Worm (Caenorhabditis elegans): Measurements from ENCODE around the gene trpp-6.

trpp-6 gene

DNA sequence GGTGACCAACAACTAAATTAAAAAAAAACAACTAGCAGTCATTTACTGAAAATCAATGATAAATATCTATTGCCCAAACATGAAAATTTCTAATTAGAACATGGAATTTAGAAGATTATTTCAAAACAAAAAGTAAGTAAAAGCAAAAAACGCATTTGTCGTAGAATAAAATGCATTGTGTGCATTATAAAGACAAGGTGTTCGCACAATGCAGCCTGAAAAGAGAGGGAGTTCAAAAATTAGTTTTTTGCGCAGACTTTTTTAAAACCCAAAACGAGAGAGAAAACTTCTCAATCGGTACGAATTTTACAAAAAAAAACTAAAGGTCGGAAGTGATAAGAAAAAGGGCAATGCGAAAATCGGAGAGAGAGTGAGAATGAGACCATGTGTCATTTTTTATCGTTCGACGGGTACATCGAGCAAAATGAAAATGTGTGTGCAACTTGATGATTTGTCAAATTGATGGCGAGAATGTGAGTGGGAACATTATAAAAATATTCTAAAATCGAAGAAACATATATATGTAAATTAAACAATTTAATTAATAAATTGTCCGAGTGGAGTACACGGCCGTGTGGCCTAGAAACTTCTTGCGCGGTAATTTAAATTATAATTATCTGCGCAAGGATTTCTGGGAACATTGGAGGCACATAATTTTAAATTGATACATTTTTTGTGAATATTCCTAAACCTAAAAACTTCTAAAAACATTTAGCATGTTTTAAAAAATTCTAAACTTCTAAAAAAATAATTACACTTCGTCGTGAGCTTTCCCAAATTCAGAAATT lies 39.9 kb downstream of the trpp-6 start:
- TF ChIP-seq tbx-37 (GFP tag; conservative IDR thresholded peaks at IDR 0.05) (peak; percentile 57; the same call in 1 of the 2 replicates), ceh-13 (GFP tag; optimal IDR thresholded peaks at IDR 0.05) (no peak), F13C5.2 (tag; optimal IDR thresholded peaks at IDR 0.05) (peak; percentile 12), tbx-11 (GFP tag; IDR thresholded peaks at IDR 0.05) (no peak), tra-4 (tag; optimal IDR thresholded peaks at IDR 0.05) (no peak), pes-1 (GFP tag; IDR thresholded peaks at IDR 0.05) (peak; percentile 26; the same call in 1 of the 2 replicates), flt-1 (GFP tag; IDR thresholded peaks at IDR 0.05) (no peak)

DNA sequence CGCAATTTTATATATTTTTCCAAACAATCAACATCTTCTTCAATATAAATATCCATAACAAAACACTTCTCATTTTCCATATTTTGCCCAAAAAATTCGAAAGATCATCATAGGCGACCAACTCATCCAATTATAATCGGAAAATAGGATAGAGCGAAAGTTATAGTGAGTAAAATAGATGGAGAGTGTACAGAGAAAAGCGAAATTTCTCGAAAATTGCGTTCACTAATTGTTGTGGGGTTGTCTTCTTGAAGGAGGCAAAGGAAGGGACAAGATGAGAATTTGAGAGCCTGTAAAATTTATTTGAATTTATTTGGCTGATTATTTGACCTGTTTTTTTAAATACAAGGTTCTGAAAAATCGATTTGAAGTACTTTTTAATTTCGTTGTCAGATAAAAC lies 43.9 kb downstream of the trpp-6 start:
- TF ChIP-seq hmbx-1 (tag; optimal IDR thresholded peaks at IDR 0.05) = no peak
- TF ChIP-seq flt-1 (GFP tag; IDR thresholded peaks at IDR 0.05) = no peak

DNA sequence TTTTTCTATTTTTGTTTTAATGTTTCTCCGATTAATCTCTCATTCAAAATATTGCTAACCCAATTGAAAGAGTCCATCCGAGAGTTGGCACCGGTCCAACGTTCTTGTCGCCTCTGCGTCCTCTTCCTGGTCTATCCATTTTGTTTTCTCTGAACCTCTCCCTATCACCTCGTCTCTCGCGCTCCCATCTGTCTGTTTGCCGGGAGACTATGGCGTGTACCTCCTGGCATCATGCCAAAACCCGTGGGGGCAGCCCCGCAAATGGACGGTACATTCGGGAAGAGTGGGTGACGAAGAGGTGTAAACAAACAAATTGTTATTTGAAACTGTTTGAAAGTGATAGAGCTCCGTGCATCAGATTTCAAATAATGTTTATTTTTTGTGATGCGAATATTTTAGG lies 44.6 kb downstream of the trpp-6 start, which contains the start of gene T06E8.2:
Gene T06E8.2, minus strand, starts transcription at position 139 of the 400 bp plus-strand sequence.
- no peak for TF ChIP-seq pes-1 (GFP tag; IDR thresholded peaks at IDR 0.05)
- TF ChIP-seq hmg-4 (GFP tag; optimal IDR thresholded peaks at IDR 0.05) = peak; percentile 51
- TF ChIP-seq hnd-1 (tag; optimal IDR thresholded peaks at IDR 0.05) = no peak
- no peak for TF ChIP-seq flt-1 (GFP tag; IDR thresholded peaks at IDR 0.05)

DNA sequence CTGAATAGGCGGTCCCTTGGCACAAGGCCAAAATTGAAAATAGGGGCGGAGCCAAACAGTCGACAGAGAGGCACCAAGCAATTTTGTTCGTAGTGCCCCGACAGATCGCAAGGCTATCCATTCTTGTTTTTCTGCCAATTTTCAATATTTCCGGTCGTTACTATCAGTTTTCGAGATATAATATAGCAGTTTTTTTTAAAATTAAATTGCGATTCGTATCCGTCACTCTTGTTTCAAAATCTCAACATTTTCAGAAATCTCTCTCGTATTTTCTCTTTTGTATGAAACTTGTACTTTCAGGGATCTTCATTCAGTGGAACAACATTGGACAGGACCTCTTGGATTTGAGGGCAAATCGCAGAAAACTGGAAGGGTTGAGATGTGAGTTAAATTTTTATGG lies 45.3 kb downstream of the trpp-6 start, which contains the start of gene F57A8.1:
Gene F57A8.1, plus strand, starts transcription at position 301 of the 400 bp plus-strand sequence.
- TF ChIP-seq ceh-13 (GFP tag; optimal IDR thresholded peaks at IDR 0.05) = no peak
- TF ChIP-seq ets-7 (tag; optimal IDR thresholded peaks at IDR 0.05) = no peak
- TF ChIP-seq sea-1 (GFP tag; conservative IDR thresholded peaks at IDR 0.05) = no peak
- no peak for TF ChIP-seq ceh-36 (tag; optimal IDR thresholded peaks at IDR 0.05)
- no peak for TF ChIP-seq hmbx-1 (tag; optimal IDR thresholded peaks at IDR 0.05)
- no peak for TF ChIP-seq ama-1 (optimal IDR thresholded peaks at IDR 0.05)
- no peak for TF ChIP-seq tra-4 (tag; optimal IDR thresholded peaks at IDR 0.05)

DNA sequence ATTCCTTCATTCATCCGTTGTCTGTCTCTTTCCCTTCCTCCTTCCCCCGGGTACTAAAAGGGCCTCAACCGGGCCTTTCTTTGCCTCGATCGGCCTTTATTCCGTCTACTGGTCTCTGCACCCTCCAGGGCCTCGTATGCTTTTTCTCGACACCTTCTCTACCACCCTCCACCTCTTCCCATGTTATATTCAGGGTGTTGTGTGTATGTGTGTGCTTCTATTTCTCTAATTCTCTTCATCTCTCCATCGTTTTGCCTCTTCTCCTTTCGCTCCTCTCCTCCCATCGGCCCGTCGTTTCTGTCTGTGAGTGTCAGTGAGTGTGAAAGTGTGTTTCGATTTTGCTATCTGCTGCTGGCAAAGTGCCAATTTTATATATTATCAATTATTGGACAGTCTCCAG lies 48.1 kb downstream of the trpp-6 start:
- TF ChIP-seq ets-7 (tag; optimal IDR thresholded peaks at IDR 0.05) (no peak), hnd-1 (tag; optimal IDR thresholded peaks at IDR 0.05) (no peak), B0310.2 (tag; optimal IDR thresholded peaks at IDR 0.05) (peak; percentile 2), aly-1 (tag; optimal IDR thresholded peaks at IDR 0.05) (peak; percentile 21), sea-1 (GFP tag; conservative IDR thresholded peaks at IDR 0.05) (peak; percentile 45; the same call in 1 of the 2 replicates), F13C5.2 (tag; optimal IDR thresholded peaks at IDR 0.05) (peak; percentile 23), ceh-36 (tag; optimal IDR thresholded peaks at IDR 0.05) (no peak), tbx-37 (GFP tag; conservative IDR thresholded peaks at IDR 0.05) (0 out of 2 replicates have a peak, but pooled peaks have one; percentile 9), hmg-4 (GFP tag; optimal IDR thresholded peaks at IDR 0.05) (peak; percentile 47)

DNA sequence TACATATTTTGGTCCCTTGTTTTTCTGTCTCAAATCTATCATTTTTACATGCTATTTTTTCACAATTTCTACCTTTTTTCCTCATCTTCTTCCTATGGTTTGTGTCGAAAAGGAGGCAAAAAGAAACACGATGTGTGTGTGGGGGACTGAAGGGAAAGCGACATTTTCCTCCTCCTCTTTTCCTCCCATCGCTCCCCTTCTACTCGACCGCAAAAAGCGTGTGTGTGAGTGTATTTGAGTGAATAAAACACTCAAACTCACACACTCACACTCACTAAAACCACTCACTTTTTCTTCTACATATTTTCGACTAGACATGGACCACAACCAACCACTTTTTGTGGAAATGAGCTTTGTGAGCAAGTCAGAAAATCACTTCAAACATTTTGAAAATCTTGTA lies 49.8 kb downstream of the trpp-6 start:
- no peak for TF ChIP-seq ama-1 (optimal IDR thresholded peaks at IDR 0.05)
- no peak for TF ChIP-seq ets-7 (tag; optimal IDR thresholded peaks at IDR 0.05)
- no peak for TF ChIP-seq aly-1 (tag; optimal IDR thresholded peaks at IDR 0.05)
- TF ChIP-seq ceh-36 (tag; optimal IDR thresholded peaks at IDR 0.05) = no peak
- TF ChIP-seq hnd-1 (tag; optimal IDR thresholded peaks at IDR 0.05) = no peak
- no peak for TF ChIP-seq sea-1 (GFP tag; conservative IDR thresholded peaks at IDR 0.05)

DNA sequence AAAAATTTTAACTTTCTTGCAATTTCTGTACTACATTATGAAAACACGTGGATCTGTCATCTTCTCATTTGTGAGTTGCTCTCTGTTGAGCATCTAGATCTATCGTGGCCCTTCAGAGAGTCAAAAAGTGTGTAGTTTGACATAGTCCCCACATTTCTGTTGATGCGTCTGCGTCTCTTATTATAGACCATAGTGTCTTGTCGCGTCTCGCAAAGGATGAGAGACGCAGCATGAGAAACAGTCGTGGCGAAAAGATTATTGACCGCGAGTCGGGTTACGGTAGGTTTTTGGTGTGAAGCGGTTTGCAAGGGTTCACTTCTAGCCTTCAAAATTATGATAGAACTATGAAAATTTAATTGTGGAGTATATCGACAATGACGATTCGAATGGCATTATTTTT lies 50.6 kb downstream of the trpp-6 start:
- peak; percentile 47 for TF ChIP-seq F13C5.2 (tag; optimal IDR thresholded peaks at IDR 0.05)
- TF ChIP-seq aly-1 (tag; optimal IDR thresholded peaks at IDR 0.05) = no peak
- 0 out of 2 replicates have a peak, but pooled peaks have one; percentile 9 for TF ChIP-seq flt-1 (GFP tag; IDR thresholded peaks at IDR 0.05)
- no peak for TF ChIP-seq tbx-37 (GFP tag; conservative IDR thresholded peaks at IDR 0.05)
- no peak for TF ChIP-seq pes-1 (GFP tag; IDR thresholded peaks at IDR 0.05)
- TF ChIP-seq B0310.2 (tag; optimal IDR thresholded peaks at IDR 0.05) = no peak
- no peak for TF ChIP-seq hmbx-1 (tag; optimal IDR thresholded peaks at IDR 0.05)
- TF ChIP-seq ceh-13 (GFP tag; optimal IDR thresholded peaks at IDR 0.05) = no peak
- no peak for TF ChIP-seq tbx-11 (GFP tag; IDR thresholded peaks at IDR 0.05)

Data from whole organism, early embryonic.